Fruit fly (Drosophila melanogaster) whole organism, prepupa: ENCODE data around the gene CG45065.

Experiments
- Blimp-1 ChIP-seq: fragments of 200-800 bp; sonication (Bioruptor generic); optimal IDR thresholded peaks from 3 replicates; lab custom pipeline; 2017; ENCODE audit warnings: missing biosample characterization, missing genetic modification characterization, mild to moderate bottlenecking, moderate library complexity, missing genetic modification reagents
- CG10669 ChIP-seq: fragments of 200-800 bp; sonication (Bioruptor generic); optimal IDR thresholded peaks from 3 replicates; lab custom pipeline; 2018; ENCODE audit warnings: missing biosample characterization, mild to moderate bottlenecking, missing genetic modification characterization, moderate library complexity
- CG31627 ChIP-seq: fragments of 200-800 bp; sonication (Bioruptor generic); optimal IDR thresholded peaks from 3 replicates; lab custom pipeline; 2016; ENCODE audit warnings: missing biosample characterization, missing genetic modification characterization
- CG32006 ChIP-seq: fragments of 200-800 bp; sonication (Bioruptor generic); optimal IDR thresholded peaks from 3 replicates; lab custom pipeline; 2017; ENCODE audit warnings: missing biosample characterization, mild to moderate bottlenecking, missing genetic modification characterization
- CG34406 ChIP-seq: fragments of 200-800 bp; sonication (Bioruptor generic); optimal IDR thresholded peaks from 3 replicates; lab custom pipeline; 2016; ENCODE audit warnings: missing biosample characterization, missing genetic modification characterization
- CG3919 ChIP-seq: fragments of 200-800 bp; sonication (Bioruptor generic); optimal IDR thresholded peaks from 3 replicates; lab custom pipeline; 2016; ENCODE audit warnings: missing biosample characterization, missing genetic modification characterization
- CG6163 ChIP-seq: fragments of 200-800 bp; sonication (Bioruptor generic); IDR thresholded peaks from 3 replicates; pipeline ENCODE4 v1.3.6; 2022; ENCODE audit warnings: missing biosample characterization, missing genetic modification characterization
- CG6854 ChIP-seq: fragments of 200-800 bp; sonication (Bioruptor generic); optimal IDR thresholded peaks from 2 replicates; lab custom pipeline; 2017; ENCODE audit warnings: missing biosample characterization, mild to moderate bottlenecking, missing genetic modification characterization
- CG7368 ChIP-seq: fragments of 200-800 bp; sonication (Bioruptor generic); optimal IDR thresholded peaks from 3 replicates; lab custom pipeline; 2016; ENCODE audit warnings: missing biosample characterization, missing genetic modification characterization
- Eip75B ChIP-seq: fragments of 200-800 bp; sonication (Bioruptor generic); optimal IDR thresholded peaks from 3 replicates; lab custom pipeline; 2016; ENCODE audit warnings: missing biosample characterization, missing genetic modification characterization
- Eip78C ChIP-seq: fragments of 200-800 bp; sonication (Bioruptor generic); peaks from one replicate; lab custom pipeline; 2016; ENCODE audit warnings: missing biosample characterization, missing genetic modification characterization
- OdsH ChIP-seq: fragments of 200-800 bp; sonication (Bioruptor generic); optimal IDR thresholded peaks from 3 replicates; lab custom pipeline; 2016; ENCODE audit warnings: missing biosample characterization, missing genetic modification characterization
- dac ChIP-seq: fragments of 200-800 bp; sonication (Bioruptor generic); optimal IDR thresholded peaks from 2 replicates; lab custom pipeline; 2017; ENCODE audit warnings: missing biosample characterization, mild to moderate bottlenecking, missing genetic modification characterization
- dsx ChIP-seq: fragments of 200-800 bp; optimal IDR thresholded peaks from 3 replicates; lab custom pipeline; 2019; ENCODE audit warnings: missing biosample characterization, mild to moderate bottlenecking, missing genetic modification characterization, moderate library complexity; ENCODE audit not compliant: poor library complexity, severe bottlenecking
- eg ChIP-seq: fragments of 200-800 bp; sonication (Bioruptor generic); IDR thresholded peaks from 3 replicates; pipeline ENCODE4 v1.3.6; 2022; ENCODE audit warnings: missing biosample characterization, missing genetic modification characterization
- esn ChIP-seq: fragments of 200-800 bp; sonication (Bioruptor generic); optimal IDR thresholded peaks from 2 replicates; lab custom pipeline; 2016; ENCODE audit warnings: missing biosample characterization, mild to moderate bottlenecking, missing genetic modification characterization, moderate library complexity
- fkh ChIP-seq: fragments of 200-800 bp; sonication (Bioruptor generic); optimal IDR thresholded peaks from 3 replicates; lab custom pipeline; 2017; ENCODE audit warnings: missing biosample characterization, mild to moderate bottlenecking, missing genetic modification characterization, moderate library complexity
- lz ChIP-seq: fragments of 200-800 bp; sonication (Bioruptor generic); optimal IDR thresholded peaks from 3 replicates; lab custom pipeline; 2016; ENCODE audit warnings: missing biosample characterization, missing genetic modification characterization
- net ChIP-seq: fragments of 200-800 bp; sonication (Bioruptor generic); optimal IDR thresholded peaks from 3 replicates; lab custom pipeline; 2016; ENCODE audit warnings: missing biosample characterization, missing genetic modification characterization
- ss ChIP-seq, 2 experiments: fragments of 200-800 bp; sonication (Bioruptor generic); optimal IDR thresholded peaks; 2 replicates in 1 of 2; 3 replicates in 1 of 2; lab custom pipeline; 2017 to 2018; ENCODE audit warnings: mild to moderate bottlenecking in 2 of 2, missing biosample characterization in 2 of 2, missing genetic modification characterization in 2 of 2, moderate library complexity in 1 of 2
- svp ChIP-seq: fragments of 200-800 bp; sonication (Bioruptor generic); peaks from one replicate; lab custom pipeline; 2016; ENCODE audit warnings: missing biosample characterization, missing genetic modification characterization
- vri ChIP-seq: fragments of 200-800 bp; sonication (Bioruptor generic); optimal IDR thresholded peaks from 3 replicates; lab custom pipeline; 2016; ENCODE audit warnings: missing biosample characterization, mild to moderate bottlenecking, missing genetic modification characterization

The CG45065 gene

DNA sequence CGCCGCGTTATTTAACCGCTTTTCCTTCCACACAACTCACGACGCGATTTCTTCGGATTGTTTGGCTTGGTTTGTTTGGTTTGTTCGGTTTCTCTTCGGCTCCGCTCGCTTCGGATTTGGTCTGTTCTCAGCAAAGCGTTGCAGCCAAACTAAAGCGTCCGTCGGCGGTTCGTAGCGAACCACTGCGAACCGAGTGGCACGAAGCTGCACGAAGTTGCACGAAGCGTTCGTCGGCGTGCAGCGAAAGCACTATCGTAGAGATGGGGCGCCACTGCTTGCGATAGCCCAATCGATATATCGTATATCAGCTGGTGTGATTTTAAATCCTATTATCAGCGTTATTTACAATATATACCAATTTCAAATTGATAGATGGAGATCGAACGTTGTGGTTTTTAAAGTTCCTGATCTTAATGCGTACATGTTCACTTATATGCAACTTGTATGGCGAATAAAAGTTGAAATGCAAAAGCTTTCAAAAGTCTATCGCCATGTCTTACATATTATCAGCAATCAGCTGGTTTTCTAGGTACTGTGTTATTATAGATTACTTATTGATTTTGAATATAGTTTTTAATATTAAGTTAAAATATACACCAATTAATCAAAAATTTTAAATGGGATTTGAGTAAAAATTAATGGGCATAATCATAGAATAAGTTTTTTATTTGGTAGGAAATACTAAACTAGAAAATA, 56.3 kb downstream of the CG45065 start, which contains the start of gene rut:
rut (minus strand) TSS at position 152 of the 696 bp plus-strand sequence.
- TF ChIP-seq CG3919 (peak; percentile 36), Blimp-1 (no peak), Eip78C (peak; percentile 47), lz (GFP tag; lab: Kevin White, UChicago) (peak; percentile 14), CG6163 (GFP tag; lab: Robert Waterston, UW) (peak; percentile 69), CG34406 (GFP tag; lab: Kevin White, UChicago) (no peak), CG7368 (GFP tag; lab: Kevin White, UChicago) (peak; percentile 0), Eip75B (GFP tag; lab: Kevin White, UChicago) (peak; percentile 16), CG32006 (GFP tag; lab: Kevin White, UChicago) (no peak), dac (no peak), CG10669 (no peak), vri (GFP tag; lab: Kevin White, UChicago) (peak; percentile 2), CG6854 (peak; percentile 5), dsx (no peak), fkh (GFP tag; lab: Kevin White, UChicago) (peak; percentile 35), eg (GFP tag; lab: Robert Waterston, UW) (peak; percentile 16; the same call in 1 of the 3 replicates), net (GFP tag; lab: Kevin White, UChicago) (peak; percentile 10), CG31627 (GFP tag; lab: Kevin White, UChicago) (peak; percentile 18), svp (GFP tag; lab: Kevin White, UChicago) (peak; percentile 67), ss (GFP tag; optimal IDR thresholded peaks at IDR 0.05; lab: Kevin White, UChicago) (peak in 1 of 2 experiments; percentile 7), esn (GFP tag; lab: Kevin White, UChicago) (no peak)

DNA sequence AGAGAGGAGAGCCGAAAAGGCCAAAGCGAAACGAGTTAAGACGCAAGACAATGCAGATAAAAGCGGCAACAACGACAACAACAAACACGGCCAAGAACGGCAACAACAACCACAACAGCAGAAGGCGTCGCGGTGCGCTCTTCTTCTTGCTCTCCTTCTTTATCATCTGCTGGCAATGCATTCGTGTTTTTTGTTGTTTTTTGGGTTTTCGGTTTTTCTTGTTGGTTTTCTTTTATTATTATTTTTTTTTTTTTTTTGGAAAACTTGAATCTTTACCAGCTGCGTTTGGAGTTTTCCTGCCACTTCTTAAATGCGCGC, 57.0 kb downstream of the CG45065 start:
- peak; percentile 44 for TF ChIP-seq Eip78C
- TF ChIP-seq OdsH (GFP tag; lab: Kevin White, UChicago), result no peak
